Worm (Caenorhabditis elegans) whole organism, L1 larva: Measurements from ENCODE around the gene ZK856.5.

Experiments
- C04F5.9 ChIP-seq: sonication (generic microtip); optimal IDR thresholded peaks from 2 replicates; lab custom pipeline; 2016; ENCODE audit warnings: missing genetic modification characterization, missing compliant biosample characterization
- C34B4.2 ChIP-seq: sonication (generic microtip); optimal IDR thresholded peaks from 2 replicates; lab custom pipeline; 2017; ENCODE audit warnings: mild to moderate bottlenecking, missing genetic modification characterization, missing compliant biosample characterization
- F16B12.6 ChIP-seq: fragments of 150-350 bp; optimal IDR thresholded peaks from 2 replicates; lab custom pipeline; 2014; ENCODE audit warnings: missing biosample characterization, missing genetic modification characterization
- Y116A8C.19 ChIP-seq: sonication (generic microtip); optimal IDR thresholded peaks from 2 replicates; lab custom pipeline; 2016; ENCODE audit warnings: missing compliant biosample characterization, missing genetic modification characterization, borderline replicate concordance
- aha-1 ChIP-seq: fragments of 150-350 bp; optimal IDR thresholded peaks from 2 replicates; lab custom pipeline; 2014; ENCODE audit warnings: missing biosample characterization, missing genetic modification characterization
- aly-2 ChIP-seq: fragments of 150-350 bp; optimal IDR thresholded peaks from 2 replicates; lab custom pipeline; 2014; ENCODE audit warnings: missing biosample characterization, missing genetic modification characterization
- ama-1 ChIP-seq: fragments of 150-350 bp; optimal IDR thresholded peaks from 2 replicates; lab custom pipeline; 2014
- blmp-1 ChIP-seq: fragments of 150-350 bp; optimal IDR thresholded peaks from 2 replicates; lab custom pipeline; 2014; ENCODE audit warnings: missing biosample characterization, missing genetic modification characterization
- ceh-63 ChIP-seq: fragments of 200-800 bp; sonication (Bioruptor generic); optimal IDR thresholded peaks from 2 replicates; lab custom pipeline; 2018; ENCODE audit warnings: mild to moderate bottlenecking, missing genetic modification characterization, missing compliant biosample characterization
- ceh-88 ChIP-seq: fragments of 200-800 bp; sonication (Bioruptor generic); IDR thresholded peaks from 2 replicates; pipeline ENCODE4 v1.3.6; 2022; ENCODE audit warnings: missing genetic modification characterization, missing compliant biosample characterization
- ceh-90 ChIP-seq: sonication (generic microtip); optimal IDR thresholded peaks from 2 replicates; lab custom pipeline; 2016; ENCODE audit warnings: missing genetic modification characterization, missing compliant biosample characterization
- dsc-1 ChIP-seq: sonication (generic microtip); optimal IDR thresholded peaks from 2 replicates; lab custom pipeline; 2016; ENCODE audit warnings: mild to moderate bottlenecking, missing genetic modification characterization, missing compliant biosample characterization
- efl-1 ChIP-seq, 4 experiments: fragments of 150-350 bp; optimal IDR thresholded peaks in 3 of 4; peaks in 1 of 4; 1 replicate in 1 of 4; 2 replicates in 3 of 4; lab custom pipeline; 2014; ENCODE audit warnings: missing biosample characterization in 2 of 4, missing genetic modification characterization in 2 of 4, missing genetic modification reagents in 2 of 4
- efl-3 ChIP-seq: fragments of 200-800 bp; sonication (Bioruptor generic); optimal IDR thresholded peaks from 2 replicates; lab custom pipeline; 2018; ENCODE audit warnings: mild to moderate bottlenecking, missing genetic modification characterization, missing compliant biosample characterization
- egl-13 ChIP-seq: sonication (generic microtip); optimal IDR thresholded peaks from 2 replicates; lab custom pipeline; 2016; ENCODE audit warnings: missing genotype, missing genetic modification reagents, missing genetic modification characterization, missing compliant biosample characterization
- egl-27 ChIP-seq, 2 experiments: fragments of 150-350 bp in 1 of 2; sonication (generic microtip); optimal IDR thresholded peaks; 3 replicates each; lab custom pipeline; 2017 to 2018; ENCODE audit warnings: missing biosample characterization in 2 of 2, missing genetic modification characterization in 2 of 2, missing genetic modification reagents in 2 of 2
- elt-2 ChIP-seq: sonication (generic microtip); optimal IDR thresholded peaks from 2 replicates; lab custom pipeline; 2016; ENCODE audit warnings: missing genetic modification characterization, mild to moderate bottlenecking, inconsistent platforms, missing compliant biosample characterization, missing genetic modification reagents
- elt-3 ChIP-seq, 6 experiments: fragments of 150-350 bp in 1 of 6; sonication (generic microtip); optimal IDR thresholded peaks; 2 replicates each; lab custom pipeline; 2017 to 2018; ENCODE audit warnings: missing biosample characterization in 6 of 6, missing genetic modification characterization in 6 of 6, inconsistent platforms in 1 of 6
- fkh-10 ChIP-seq: sonication (generic microtip); optimal IDR thresholded peaks from 2 replicates; lab custom pipeline; 2017; ENCODE audit warnings: missing biosample characterization, missing genetic modification reagents, missing genetic modification characterization
- fkh-8 ChIP-seq: sonication (generic microtip); optimal IDR thresholded peaks from 2 replicates; lab custom pipeline; 2016; ENCODE audit warnings: mild to moderate bottlenecking, missing genetic modification characterization, missing compliant biosample characterization
- grh-1 ChIP-seq: fragments of 200-800 bp; sonication (Bioruptor generic); IDR thresholded peaks from 2 replicates; pipeline ENCODE4 v1.3.6; 2022; ENCODE audit warnings: missing genetic modification reagents, missing genetic modification characterization, missing compliant biosample characterization
- irx-1 ChIP-seq: sonication (generic microtip); optimal IDR thresholded peaks from 2 replicates; lab custom pipeline; 2016; ENCODE audit warnings: missing genetic modification characterization, missing compliant biosample characterization
- lin-13 ChIP-seq: fragments of 150-350 bp; optimal IDR thresholded peaks from 2 replicates; lab custom pipeline; 2014; ENCODE audit warnings: missing biosample characterization, missing genetic modification reagents, missing genetic modification characterization
- lin-14 ChIP-seq: fragments of 200-800 bp; sonication (Bioruptor generic); optimal IDR thresholded peaks from 2 replicates; lab custom pipeline; 2018; ENCODE audit warnings: mild to moderate bottlenecking, missing genetic modification characterization, moderate library complexity, missing compliant biosample characterization
- lin-15B ChIP-seq: fragments of 150-350 bp; sonication (generic microtip); optimal IDR thresholded peaks from 3 replicates; lab custom pipeline; 2014; ENCODE audit warnings: missing biosample characterization, missing genetic modification characterization
- lin-35 ChIP-seq, 2 experiments: fragments of 150-350 bp; optimal IDR thresholded peaks; 2 replicates each; lab custom pipeline; 2014; ENCODE audit warnings: missing biosample characterization in 2 of 2, missing genetic modification characterization in 2 of 2, missing genetic modification reagents in 2 of 2
- lin-39 ChIP-seq: fragments of 150-350 bp; optimal IDR thresholded peaks from 2 replicates; lab custom pipeline; 2014; ENCODE audit warnings: missing biosample characterization, missing genetic modification reagents, missing genetic modification characterization
- nhr-11 ChIP-seq: fragments of 150-350 bp; optimal IDR thresholded peaks from 2 replicates; lab custom pipeline; 2014; ENCODE audit warnings: missing biosample characterization, missing genetic modification characterization
- nhr-12 ChIP-seq: sonication (generic microtip); optimal IDR thresholded peaks from 2 replicates; lab custom pipeline; 2017; ENCODE audit warnings: missing biosample characterization, missing genetic modification characterization
- nhr-20 ChIP-seq: sonication (generic microtip); optimal IDR thresholded peaks from 2 replicates; lab custom pipeline; 2016; ENCODE audit warnings: mild to moderate bottlenecking, missing genetic modification characterization, missing compliant biosample characterization
- nhr-71 ChIP-seq: sonication (generic microtip); optimal IDR thresholded peaks from 2 replicates; lab custom pipeline; 2016; ENCODE audit warnings: mild to moderate bottlenecking, missing genetic modification characterization, moderate library complexity, missing compliant biosample characterization
- nhr-76 ChIP-seq: sonication (generic microtip); optimal IDR thresholded peaks from 2 replicates; lab custom pipeline; 2017; ENCODE audit warnings: missing biosample characterization, missing genetic modification characterization
- nhr-85 ChIP-seq: sonication (generic microtip); peaks from one replicate; lab custom pipeline; 2016; ENCODE audit warnings: missing genetic modification characterization, inconsistent platforms, missing compliant biosample characterization
- nhr-90 ChIP-seq: sonication (generic microtip); optimal IDR thresholded peaks from 2 replicates; lab custom pipeline; 2016; ENCODE audit warnings: mild to moderate bottlenecking, missing genetic modification characterization, missing compliant biosample characterization; ENCODE audit not compliant: poor library complexity
- pag-3 ChIP-seq: sonication (generic microtip); optimal IDR thresholded peaks from 2 replicates; lab custom pipeline; 2017; ENCODE audit warnings: missing genetic modification characterization, mild to moderate bottlenecking, missing compliant biosample characterization, antibody characterized with exemption, borderline replicate concordance; ENCODE audit not compliant: insufficient read depth
- pax-3 ChIP-seq: fragments of 200-800 bp; sonication (Bioruptor generic); optimal IDR thresholded peaks from 2 replicates; lab custom pipeline; 2018; ENCODE audit warnings: mild to moderate bottlenecking, missing genetic modification characterization, moderate library complexity, missing compliant biosample characterization
- rnt-1 ChIP-seq: sonication (generic microtip); optimal IDR thresholded peaks from 2 replicates; lab custom pipeline; 2016; ENCODE audit warnings: mild to moderate bottlenecking, missing genetic modification characterization, moderate library complexity, missing compliant biosample characterization
- skn-1 ChIP-seq: fragments of 150-350 bp; optimal IDR thresholded peaks from 2 replicates; lab custom pipeline; 2014; ENCODE audit warnings: missing biosample characterization, missing genetic modification characterization
- snpc-4 ChIP-seq: fragments of 150-350 bp; optimal IDR thresholded peaks from 2 replicates; lab custom pipeline; 2014; ENCODE audit warnings: missing biosample characterization, missing genetic modification characterization
- sox-4 ChIP-seq: sonication (generic microtip); optimal IDR thresholded peaks from 2 replicates; lab custom pipeline; 2016; ENCODE audit warnings: missing genetic modification characterization, missing compliant biosample characterization
- unc-86 ChIP-seq: sonication (generic microtip); optimal IDR thresholded peaks from 2 replicates; lab custom pipeline; 2016; ENCODE audit warnings: missing genetic modification characterization, missing compliant biosample characterization
- xbp-1 ChIP-seq: sonication (generic microtip); optimal IDR thresholded peaks from 2 replicates; lab custom pipeline; 2016; ENCODE audit warnings: missing genetic modification characterization, missing compliant biosample characterization
- zip-4 ChIP-seq: fragments of 200-800 bp; sonication (Bioruptor generic); optimal IDR thresholded peaks from 2 replicates; lab custom pipeline; 2018; ENCODE audit warnings: mild to moderate bottlenecking, missing genetic modification characterization, moderate library complexity, missing compliant biosample characterization
- ztf-4 ChIP-seq: fragments of 150-350 bp; optimal IDR thresholded peaks from 2 replicates; lab custom pipeline; 2014; ENCODE audit warnings: missing biosample characterization, missing genetic modification characterization

Gene ZK856.5

DNA sequence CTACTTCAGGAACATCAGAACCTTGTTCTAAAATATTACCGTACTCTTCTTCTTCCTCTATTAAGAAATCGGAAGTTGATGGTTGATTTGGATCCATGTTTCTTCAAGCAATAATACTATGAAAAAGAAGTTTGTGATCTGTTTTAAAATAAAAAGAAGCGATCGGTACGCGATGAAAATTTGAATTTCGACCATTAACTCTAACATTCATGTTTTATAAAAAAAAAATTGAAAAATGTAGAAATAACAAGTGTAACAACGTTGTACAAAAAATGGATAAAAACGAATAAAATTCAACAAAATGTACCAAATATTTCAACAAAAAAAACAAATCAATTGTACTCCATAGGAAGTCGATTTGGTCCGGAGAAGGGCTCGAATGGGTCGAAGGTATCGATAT is 20.3 kb upstream of the ZK856.5 start, which contains the start of gene tftc-3:
Gene tftc-3, minus strand, starts transcription at position 101 of the 400 bp plus-strand sequence.
- TF ChIP-seq elt-3 (tag; optimal IDR thresholded peaks at IDR 0.05; lab: Kevin White, UChicago) (no peak), egl-13 (tag; lab: Kevin White, UChicago) (no peak), nhr-85 (tag; lab: Kevin White, UChicago) (no peak), ceh-88 (GFP tag; lab: Robert Waterston, UW) (no peak), ceh-90 (tag; lab: Kevin White, UChicago) (no peak), unc-86 (no peak), elt-2 (tag; lab: Kevin White, UChicago) (no peak), lin-13 (GFP tag; lab: Kevin White, UChicago) (no peak), pax-3 (no peak), lin-35 (GFP tag; optimal IDR thresholded peaks at IDR 0.05; lab: Kevin White, UChicago) (no peak), Y116A8C.19 (tag; lab: Kevin White, UChicago) (no peak), nhr-12 (no peak), nhr-20 (no peak), grh-1 (no peak), ceh-63 (GFP tag; lab: Kevin White, UChicago) (no peak), sox-4 (tag; lab: Kevin White, UChicago) (no peak), efl-1 (optimal IDR thresholded peaks at IDR 0.05; lab: Kevin White, UChicago) (no peak), efl-1 (GFP tag; optimal IDR thresholded peaks at IDR 0.05 in 1 of 2; lab: Kevin White, UChicago) (no peak)

DNA sequence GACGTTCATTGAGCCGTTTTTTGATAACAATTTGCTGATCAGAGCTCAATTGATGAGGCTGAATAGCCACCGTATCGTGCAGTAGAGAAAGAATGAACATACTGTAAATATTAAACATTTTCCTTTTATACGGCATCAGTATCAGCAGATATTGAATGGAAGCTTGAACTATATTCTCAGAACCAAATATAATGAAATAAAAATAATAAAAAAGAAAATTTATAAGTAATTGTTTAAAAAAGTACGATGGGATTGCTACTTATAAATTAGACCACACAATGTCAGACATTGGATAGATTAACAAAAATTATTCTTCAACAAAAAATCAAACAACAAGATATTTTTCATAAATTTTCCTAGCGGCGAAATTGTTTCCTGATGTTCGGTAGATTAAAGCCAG is 16.6 kb upstream of the ZK856.5 start, which contains the start of gene rpc-25:
Gene rpc-25, minus strand, starts transcription at position 101 of the 400 bp plus-strand sequence.
- TF ChIP-seq efl-3 (GFP tag; lab: Kevin White, UChicago), result no peak
- TF ChIP-seq aha-1, result no peak
- TF ChIP-seq fkh-8, result no peak

DNA sequence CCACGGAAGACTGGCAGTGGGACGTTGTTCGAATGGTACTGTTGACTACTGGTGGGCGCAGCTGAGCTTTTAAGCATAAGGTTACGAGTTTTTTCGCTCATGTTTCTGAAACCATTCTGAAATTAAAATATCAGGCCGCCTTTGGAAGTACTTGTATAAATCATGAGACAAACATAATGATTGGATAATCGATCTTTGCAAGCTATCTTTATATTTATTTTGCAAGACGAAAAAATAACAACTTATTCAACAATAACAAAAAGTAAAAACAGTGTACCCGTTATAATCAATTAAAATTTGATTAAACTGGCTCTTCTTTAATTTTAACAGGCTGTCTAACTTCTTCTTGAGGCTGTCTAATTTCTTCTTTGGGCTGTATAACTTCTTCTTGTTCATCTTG is 15.6 kb upstream of the ZK856.5 start, which contains the start of gene ZK856.16:
Gene ZK856.16, minus strand, starts transcription at position 101 of the 400 bp plus-strand sequence.
- TF ChIP-seq dsc-1 (tag; lab: Kevin White, UChicago) (no peak), nhr-90 (tag; lab: Kevin White, UChicago) (no peak), pag-3 (tag; lab: Kevin White, UChicago) (no peak), nhr-76 (tag; lab: Kevin White, UChicago) (no peak), elt-3 (tag; optimal IDR thresholded peaks at IDR 0.05; lab: Kevin White, UChicago) (no peak), snpc-4 (tag; lab: Kevin White, UChicago) (no peak)

DNA sequence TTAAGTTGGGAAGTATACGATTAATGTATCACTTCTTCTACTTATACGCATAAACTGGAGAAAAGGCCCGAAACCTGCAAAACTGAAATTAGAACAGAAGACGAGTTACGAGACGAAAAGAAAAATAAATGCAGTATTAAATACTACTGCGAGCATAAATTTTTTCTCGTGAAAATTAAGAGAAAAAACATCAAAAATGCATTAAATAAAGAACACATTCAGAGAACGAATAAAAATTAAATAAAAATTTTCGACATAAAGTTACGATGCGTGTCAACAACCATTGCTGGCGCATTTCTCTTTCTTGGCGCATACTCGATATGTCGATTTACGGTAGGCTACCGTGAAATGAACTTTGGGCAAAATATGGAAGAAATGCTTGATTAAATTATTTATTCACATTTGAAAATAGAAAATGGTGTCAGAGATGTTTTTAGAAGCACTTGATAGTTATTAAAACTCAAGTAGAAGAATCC is 15.0 kb upstream of the ZK856.5 start, which contains the start of the genes ZK856.19 and ZK856.11:
Gene ZK856.19, minus strand, starts transcription at position 51 of the 476 bp plus-strand sequence.
Gene ZK856.11, minus strand, starts transcription at position 76 of the 476 bp plus-strand sequence.
- TF ChIP-seq efl-1 (optimal IDR thresholded peaks at IDR 0.05; lab: Kevin White, UChicago) (peak; percentile 63 to 74), efl-1 (GFP tag; optimal IDR thresholded peaks at IDR 0.05 in 1 of 2; lab: Kevin White, UChicago) (peak; percentile 66 to 97), nhr-71 (tag; lab: Kevin White, UChicago) (peak; percentile 85), egl-27 (tag; optimal IDR thresholded peaks at IDR 0.05; lab: Kevin White, UChicago) (no peak), blmp-1 (tag; lab: Kevin White, UChicago) (peak; percentile 76), zip-4 (GFP tag; lab: Kevin White, UChicago) (peak; percentile 4), C34B4.2 (tag; lab: Kevin White, UChicago) (no peak), grh-1 (peak; percentile 55; the same call in 1 of the 2 replicates), aly-2 (tag; lab: Kevin White, UChicago) (peak; percentile 39), F16B12.6 (tag; lab: Kevin White, UChicago) (peak; percentile 36), ceh-88 (GFP tag; lab: Robert Waterston, UW) (no peak), nhr-76 (tag; lab: Kevin White, UChicago) (no peak), ztf-4 (tag; lab: Kevin White, UChicago) (no peak), unc-86 (peak; percentile 54), nhr-11 (tag; lab: Kevin White, UChicago) (peak; percentile 33), xbp-1 (tag; lab: Kevin White, UChicago) (peak; percentile 77), rnt-1 (peak; percentile 70), elt-3 (tag; optimal IDR thresholded peaks at IDR 0.05; lab: Kevin White, UChicago) (peak in 2 of 6 experiments; percentile 2 to 18), lin-39 (tag; lab: Kevin White, UChicago) (peak; percentile 37), sox-4 (tag; lab: Kevin White, UChicago) (peak; percentile 0), ama-1 (peak; percentile 6), pax-3 (no peak), irx-1 (tag; lab: Kevin White, UChicago) (peak; percentile 40), fkh-10 (GFP tag; lab: Kevin White, UChicago) (no peak), C04F5.9 (tag; lab: Kevin White, UChicago) (no peak), nhr-85 (tag; lab: Kevin White, UChicago) (peak; percentile 86), lin-14 (GFP tag; lab: Kevin White, UChicago) (peak; percentile 69), lin-35 (GFP tag; optimal IDR thresholded peaks at IDR 0.05; lab: Kevin White, UChicago) (peak; percentile 70 to 75), Y116A8C.19 (tag; lab: Kevin White, UChicago) (no peak), elt-2 (tag; lab: Kevin White, UChicago) (peak; percentile 31), lin-15B (tag; lab: Kevin White, UChicago) (peak; percentile 78), skn-1 (peak; percentile 37)
